Fruit fly (Drosophila melanogaster) whole organism, adult: ENCODE measurements around the gene CG17928.
A peak's percentile ranks its signal among the peaks of the same experiment; 100 is the strongest.

Experiments used
- CG11617 ChIP-seq: fragments of 200-800 bp; sonication (Bioruptor generic); optimal IDR thresholded peaks from 2 replicates; lab custom pipeline; 2017; ENCODE audit warnings: mild to moderate bottlenecking, missing biosample characterization, missing genetic modification reagents, missing genetic modification characterization
- CG12768 ChIP-seq: fragments of 200-800 bp; sonication (Bioruptor generic); optimal IDR thresholded peaks from 2 replicates; lab custom pipeline; 2017; ENCODE audit warnings: missing biosample characterization, missing genetic modification characterization, mild to moderate bottlenecking, moderate library complexity, missing genetic modification reagents
- CG14711 ChIP-seq: fragments of 200-800 bp; sonication (Bioruptor generic); optimal IDR thresholded peaks from 2 replicates; lab custom pipeline; 2018; ENCODE audit warnings: missing biosample characterization, mild to moderate bottlenecking, missing genetic modification characterization, moderate library complexity
- CG1620 ChIP-seq: fragments of 200-800 bp; sonication (Bioruptor generic); optimal IDR thresholded peaks from 2 replicates; lab custom pipeline; 2016; ENCODE audit warnings: missing biosample characterization, missing genetic modification characterization
- CG33017 ChIP-seq: fragments of 200-800 bp; sonication (Bioruptor generic); optimal IDR thresholded peaks from 2 replicates; lab custom pipeline; 2018; ENCODE audit warnings: missing biosample characterization, mild to moderate bottlenecking, missing genetic modification characterization, moderate library complexity
- CG5204 ChIP-seq: fragments of 200-800 bp; sonication (Bioruptor generic); optimal IDR thresholded peaks from 2 replicates; lab custom pipeline; 2016; ENCODE audit warnings: missing biosample characterization, missing genetic modification characterization
- CG7045 ChIP-seq: fragments of 200-800 bp; sonication (Bioruptor generic); optimal IDR thresholded peaks from 2 replicates; lab custom pipeline; 2017; ENCODE audit warnings: missing biosample characterization, mild to moderate bottlenecking, missing genetic modification characterization
- CG7101 ChIP-seq: fragments of 200-800 bp; sonication (Bioruptor generic); optimal IDR thresholded peaks from 2 replicates; lab custom pipeline; 2018; ENCODE audit warnings: missing biosample characterization, mild to moderate bottlenecking, missing genetic modification characterization, moderate library complexity
- Clk ChIP-seq: fragments of 200-800 bp; sonication (Bioruptor generic); optimal IDR thresholded peaks from 2 replicates; lab custom pipeline; 2017; ENCODE audit warnings: missing biosample characterization, missing genetic modification characterization
- Crg-1 ChIP-seq: fragments of 200-800 bp; sonication (Bioruptor generic); optimal IDR thresholded peaks from 2 replicates; lab custom pipeline; 2016; ENCODE audit warnings: missing biosample characterization, missing genetic modification characterization
- Hr96 ChIP-seq: fragments of 200-800 bp; sonication (Bioruptor generic); optimal IDR thresholded peaks from 2 replicates; lab custom pipeline; 2016; ENCODE audit warnings: missing biosample characterization, missing genetic modification characterization
- Mnt ChIP-seq: fragments of 200-800 bp; sonication (Bioruptor generic); optimal IDR thresholded peaks from 2 replicates; lab custom pipeline; 2016; ENCODE audit warnings: missing biosample characterization, mild to moderate bottlenecking, missing genetic modification characterization
- bab1 ChIP-seq: fragments of 200-800 bp; sonication (Bioruptor generic); optimal IDR thresholded peaks from 3 replicates; lab custom pipeline; 2019; ENCODE audit warnings: missing biosample characterization, mild to moderate bottlenecking, missing genetic modification characterization, moderate library complexity
- cic ChIP-seq: fragments of 200-800 bp; sonication (Bioruptor generic); optimal IDR thresholded peaks from 2 replicates; lab custom pipeline; 2017; ENCODE audit warnings: missing biosample characterization, mild to moderate bottlenecking, missing genetic modification characterization, moderate library complexity
- cnc ChIP-seq, 2 experiments: fragments of >200 bp; optimal IDR thresholded peaks; 2 replicates each; lab custom pipeline; 2017
- kay ChIP-seq: fragments of 200-800 bp; sonication (Bioruptor generic); peaks from one replicate; lab custom pipeline; 2016; ENCODE audit warnings: missing biosample characterization, missing genetic modification characterization, borderline replicate concordance
- ovo ChIP-seq: fragments of 200-800 bp; sonication (Bioruptor generic); optimal IDR thresholded peaks from 2 replicates; lab custom pipeline; 2016; ENCODE audit warnings: missing biosample characterization, missing genetic modification characterization
- pad ChIP-seq: fragments of 200-800 bp; sonication (Bioruptor generic); optimal IDR thresholded peaks from 3 replicates; lab custom pipeline; 2017; ENCODE audit warnings: missing biosample characterization, missing genetic modification characterization, mild to moderate bottlenecking, moderate library complexity, missing genetic modification reagents
- tj ChIP-seq: fragments of 200-800 bp; sonication (Bioruptor generic); optimal IDR thresholded peaks from 3 replicates; lab custom pipeline; 2017; ENCODE audit warnings: missing biosample characterization, mild to moderate bottlenecking, missing genetic modification characterization, moderate library complexity
- toe ChIP-seq: fragments of 200-800 bp; sonication (Bioruptor generic); optimal IDR thresholded peaks from 2 replicates; lab custom pipeline; 2016; ENCODE audit warnings: missing biosample characterization, missing genetic modification characterization

Gene CG17928

dm6 chr2L:16791345-16791744 is at the start of gene CG17928:
Gene CG17928, plus strand, starts transcription at chr2L:16791568.
- TF ChIP-seq ovo (GFP tag; lab: Kevin White, UChicago) (no peak), toe (GFP tag; lab: Kevin White, UChicago) (no peak), kay (GFP tag; lab: Kevin White, UChicago) (peak; percentile 74)

- no peak for TF ChIP-seq CG5204 (GFP tag; lab: Kevin White, UChicago)
- TF ChIP-seq CG7045 (GFP tag; lab: Kevin White, UChicago) = no peak
- peak; percentile 75 for TF ChIP-seq Mnt (GFP tag; lab: Kevin White, UChicago)
- peak; percentile 4 for TF ChIP-seq tj (GFP tag; lab: Kevin White, UChicago)
- TF ChIP-seq CG11617 (GFP tag; lab: Kevin White, UChicago) = peak; percentile 33
- TF ChIP-seq CG1620 (GFP tag; lab: Kevin White, UChicago) = no peak
- TF ChIP-seq CG33017 (tag; lab: Kevin White, UChicago) = no peak
- peak; percentile 1 for TF ChIP-seq Hr96 (GFP tag; lab: Kevin White, UChicago)
- TF ChIP-seq bab1 = peak; percentile 57
- TF ChIP-seq cic (GFP tag; lab: Kevin White, UChicago) = no peak
- no peak for TF ChIP-seq cnc (optimal IDR thresholded peaks at IDR 0.05; lab: Kevin White, UChicago)
- no peak for TF ChIP-seq Clk (GFP tag; lab: Kevin White, UChicago)
- TF ChIP-seq CG7101 (tag; lab: Kevin White, UChicago) = no peak
- no peak for TF ChIP-seq Crg-1 (GFP tag; lab: Kevin White, UChicago)
- TF ChIP-seq CG12768 = no peak
- TF ChIP-seq kay (GFP tag; lab: Kevin White, UChicago) = no peak
- no peak for TF ChIP-seq CG14711 (tag; lab: Kevin White, UChicago)
- no peak for TF ChIP-seq ovo (GFP tag; lab: Kevin White, UChicago)
- no peak for TF ChIP-seq toe (GFP tag; lab: Kevin White, UChicago)
- peak; percentile 26 for TF ChIP-seq pad (GFP tag; lab: Kevin White, UChicago)
These were observed 48.1 kb upstream of the CG17928 start, which contains the start of the genes LSm7 and BuGZ for dm6 chr2L:16743055-16743805. Gene LSm7, minus strand, starts transcription at chr2L:16743100. Gene BuGZ, plus strand, starts transcription at chr2L:16743405.

dm6 chr2L:16747145-16747544 is 44.2 kb upstream of the CG17928 start:
- no peak for TF ChIP-seq kay (GFP tag; lab: Kevin White, UChicago)
- no peak for TF ChIP-seq CG7045 (GFP tag; lab: Kevin White, UChicago)
- no peak for TF ChIP-seq CG11617 (GFP tag; lab: Kevin White, UChicago)
- no peak for TF ChIP-seq cic (GFP tag; lab: Kevin White, UChicago)
- no peak for TF ChIP-seq ovo (GFP tag; lab: Kevin White, UChicago)
- TF ChIP-seq pad (GFP tag; lab: Kevin White, UChicago) = no peak
- TF ChIP-seq toe (GFP tag; lab: Kevin White, UChicago) = no peak
- TF ChIP-seq Clk (GFP tag; lab: Kevin White, UChicago) = no peak
- TF ChIP-seq bab1 = no peak
- no peak for TF ChIP-seq CG14711 (tag; lab: Kevin White, UChicago)
- TF ChIP-seq CG33017 (tag; lab: Kevin White, UChicago) = no peak
- no peak for TF ChIP-seq CG12768

- no peak for TF ChIP-seq CG12768
- no peak for TF ChIP-seq CG14711 (tag; lab: Kevin White, UChicago)
- TF ChIP-seq cic (GFP tag; lab: Kevin White, UChicago) = no peak
- no peak for TF ChIP-seq bab1
- TF ChIP-seq ovo (GFP tag; lab: Kevin White, UChicago) = no peak
- peak; percentile 59 for TF ChIP-seq tj (GFP tag; lab: Kevin White, UChicago)
These were observed 39.0 kb upstream of the CG17928 start for dm6 chr2L:16752340-16752739.

- TF ChIP-seq CG14711 (tag; lab: Kevin White, UChicago) (no peak), cnc (optimal IDR thresholded peaks at IDR 0.05; lab: Kevin White, UChicago) (no peak), CG7045 (GFP tag; lab: Kevin White, UChicago) (no peak)
These were observed 37.3 kb upstream of the CG17928 start, which contains the start of gene yellow-b for dm6 chr2L:16754074-16754473. Gene yellow-b, plus strand, starts transcription at chr2L:16754336.

- TF ChIP-seq CG11617 (GFP tag; lab: Kevin White, UChicago) = no peak
- TF ChIP-seq kay (GFP tag; lab: Kevin White, UChicago) = peak; percentile 32
These were observed 30.6 kb upstream of the CG17928 start, which contains the start of gene ppk17 for dm6 chr2L:16760504-16761417. Gene ppk17, minus strand, starts transcription at chr2L:16760554.
